Worm (Caenorhabditis elegans) whole organism, L1 larva: ENCODE results near the gene ZK370.6.

Experiments used
- ces-1 ChIP-seq: fragments of 150-350 bp; optimal IDR thresholded peaks from 2 replicates; lab custom pipeline; 2014; ENCODE audit warnings: missing biosample characterization, missing genetic modification reagents, missing genetic modification characterization
- lin-39 ChIP-seq: fragments of 150-350 bp; optimal IDR thresholded peaks from 2 replicates; lab custom pipeline; 2014; ENCODE audit warnings: missing biosample characterization, missing genetic modification reagents, missing genetic modification characterization
- nhr-11 ChIP-seq: fragments of 150-350 bp; optimal IDR thresholded peaks from 2 replicates; lab custom pipeline; 2014; ENCODE audit warnings: missing biosample characterization, missing genetic modification characterization
- nhr-20 ChIP-seq: sonication (generic microtip); optimal IDR thresholded peaks from 2 replicates; lab custom pipeline; 2016; ENCODE audit warnings: mild to moderate bottlenecking, missing genetic modification characterization, missing compliant biosample characterization

DNA sequence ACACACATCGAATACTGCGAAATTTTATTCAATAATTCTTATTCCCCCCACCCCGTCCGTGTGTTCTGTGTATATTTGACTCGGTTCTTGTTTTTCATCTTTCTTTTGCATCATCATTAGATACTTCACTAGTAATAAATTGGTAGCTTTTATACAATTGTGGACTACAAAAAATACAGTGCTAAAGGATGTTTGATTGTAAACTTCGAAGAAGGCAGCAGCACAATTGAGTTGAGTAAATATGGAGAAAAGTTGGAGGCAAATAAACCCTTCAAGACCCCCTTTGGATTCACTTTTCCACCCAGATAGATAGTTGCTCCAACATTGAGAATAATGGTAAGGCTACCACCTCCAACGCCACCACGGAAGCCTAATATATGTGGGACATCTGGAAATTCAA, 50.3 kb downstream of the ZK370.6 start, which contains the start of gene B0303.7:
- TF ChIP-seq nhr-20 (no peak), lin-39 (tag; lab: Kevin White, UChicago) (no peak), nhr-11 (tag; lab: Kevin White, UChicago) (no peak), ces-1 (GFP tag; lab: Kevin White, UChicago) (no peak)
